Worm (Caenorhabditis elegans): Measurements from ENCODE around the gene igcm-4.
A peak's percentile ranks its signal among the peaks of the same experiment; 100 is the strongest.

- TF ChIP-seq ama-1 (optimal IDR thresholded peaks at IDR 0.05) (peak; percentile 51), nhr-28 (tag; optimal IDR thresholded peaks at IDR 0.05) (no peak), snpc-4 (tag; optimal IDR thresholded peaks at IDR 0.05) (no peak), nhr-25 (tag; optimal IDR thresholded peaks at IDR 0.05) (peak; percentile 88), lin-39 (tag; optimal IDR thresholded peaks at IDR 0.05) (peak; percentile 83), ceh-16 (tag; optimal IDR thresholded peaks at IDR 0.05) (no peak), unc-62 (GFP tag; optimal IDR thresholded peaks at IDR 0.05) (no peak), ceh-82 (tag; optimal IDR thresholded peaks at IDR 0.05) (no peak), nhr-237 (tag; optimal IDR thresholded peaks at IDR 0.05) (no peak), aly-2 (tag; optimal IDR thresholded peaks at IDR 0.05) (no peak)
These were observed 43.3 kb upstream of the igcm-4 start, which contains the start of gene lsy-2 for ce11 chrX:2089434-2089833.

All from whole organism, L3 larva.